Fruit fly (Drosophila melanogaster): Measurements from ENCODE around the gene CG10616.
A peak's percentile ranks its signal among the peaks of the same experiment; 100 is the strongest.

Gene CG10616

dm6 chr3L:12484948-12485347 is 13.4 kb downstream of the CG10616 start, which contains the start of gene CG10663 (continued):
- TF ChIP-seq CG11695 (GFP tag; IDR thresholded peaks at IDR 0.05) (peak; percentile 43; the same call in 1 of the 3 replicates), bab2 (GFP tag; optimal IDR thresholded peaks at IDR 0.05) (no peak), Neu2 (GFP tag; optimal IDR thresholded peaks at IDR 0.05; ENCODE audit: borderline replicate concordance) (no peak), repo (GFP tag; optimal IDR thresholded peaks at IDR 0.05) (no peak), CG15601 (tag; optimal IDR thresholded peaks at IDR 0.05) (no peak), sens (GFP tag) (peak; percentile 80), hb (GFP tag; IDR thresholded peaks at IDR 0.05; ENCODE audit: partially characterized antibody) (peak; percentile 51; the same call in 1 of the 3 replicates), E2f2 (GFP tag; IDR thresholded peaks at IDR 0.05) (peak; percentile 24; the same call in 1 of the 2 replicates), p53 (GFP tag; optimal IDR thresholded peaks at IDR 0.05) (no peak), knrl (GFP tag; IDR thresholded peaks at IDR 0.05; ENCODE audit: partially characterized antibody) (peak; percentile 35; the same call in 1 of the 3 replicates), Hand (GFP tag; optimal IDR thresholded peaks at IDR 0.05) (no peak), psq (GFP tag; optimal IDR thresholded peaks at IDR 0.05) (no peak), H15 (GFP tag; IDR thresholded peaks at IDR 0.05) (0 out of 3 replicates have a peak, but pooled peaks have one; percentile 30), CG7357 (GFP tag; IDR thresholded peaks at IDR 0.05) (no peak), CG9876 (GFP tag; optimal IDR thresholded peaks at IDR 0.05) (no peak), vfl (GFP tag; optimal IDR thresholded peaks at IDR 0.05) (no peak), Sox100B (GFP tag; optimal IDR thresholded peaks at IDR 0.05) (no peak), Sox102F (GFP tag; optimal IDR thresholded peaks at IDR 0.05) (no peak), cad (GFP tag; optimal IDR thresholded peaks at IDR 0.05) (no peak), CG6854 (GFP tag; optimal IDR thresholded peaks at IDR 0.05) (no peak), Dfd (GFP tag; optimal IDR thresholded peaks at IDR 0.05) (no peak), org-1 (GFP tag; optimal IDR thresholded peaks at IDR 0.05) (no peak), vvl (GFP tag; IDR thresholded peaks at IDR 0.05) (peak; percentile 60; the same call in 1 of the 2 replicates), ac (GFP tag; optimal IDR thresholded peaks at IDR 0.05) (no peak), CG30020 (tag; optimal IDR thresholded peaks at IDR 0.05) (no peak), ranshi (GFP tag; IDR thresholded peaks at IDR 0.05) (no peak), Blimp-1 (GFP tag; optimal IDR thresholded peaks at IDR 0.05) (no peak), CG1024 (GFP tag; IDR thresholded peaks at IDR 0.05) (0 out of 2 replicates have a peak, but pooled peaks have one; percentile 16), CG12391 (tag; optimal IDR thresholded peaks at IDR 0.05) (peak; percentile 11), disco-r (GFP tag; optimal IDR thresholded peaks at IDR 0.05) (no peak), Dek (tag; optimal IDR thresholded peaks at IDR 0.05) (no peak), cwo (GFP tag; optimal IDR thresholded peaks at IDR 0.05) (no peak), unpg (GFP tag; optimal IDR thresholded peaks at IDR 0.05) (peak; percentile 18), TFAM (GFP tag; optimal IDR thresholded peaks at IDR 0.05) (no peak), abd-A (tag; optimal IDR thresholded peaks at IDR 0.05) (no peak), CG3995 (GFP tag; optimal IDR thresholded peaks at IDR 0.05) (no peak), Abd-B (GFP tag; optimal IDR thresholded peaks at IDR 0.05) (no peak), tup (GFP tag; optimal IDR thresholded peaks at IDR 0.05) (no peak), vnd (GFP tag; IDR thresholded peaks at IDR 0.05; ENCODE audit: partially characterized antibody) (no peak), pzg (GFP tag; optimal IDR thresholded peaks at IDR 0.05) (no peak), CG7271 (tag; optimal IDR thresholded peaks at IDR 0.05) (no peak), ham (GFP tag; IDR thresholded peaks at IDR 0.05) (no peak), Dad (GFP tag; optimal IDR thresholded peaks at IDR 0.05) (peak; percentile 5), sr (GFP tag; IDR thresholded peaks at IDR 0.05) (peak; percentile 90; the same call in 2 of the 3 replicates), CG10654 (GFP tag; optimal IDR thresholded peaks at IDR 0.05) (no peak), Stat92E (GFP tag; optimal IDR thresholded peaks at IDR 0.05) (peak in 1 of 3 experiments; percentile 32), klu (GFP tag; IDR thresholded peaks at IDR 0.05) (no peak), CG4820 (GFP tag; optimal IDR thresholded peaks at IDR 0.05) (no peak), CG6791 (GFP tag; IDR thresholded peaks at IDR 0.05; ENCODE audit: partially characterized antibody) (peak; percentile 68; the same call in 2 of the 3 replicates), ems (GFP tag; optimal IDR thresholded peaks at IDR 0.05) (no peak), pnt (GFP tag; optimal IDR thresholded peaks at IDR 0.05) (no peak)
